Fruit fly (Drosophila melanogaster) Kc167 (cell line): Measurements from ENCODE around the gene klar.

Source experiments
- Myc ChIP-seq: fragments of >200 bp; optimal IDR thresholded peaks from 2 replicates; lab custom pipeline; 2017; ENCODE audit warnings: missing external identifiers
- h ChIP-seq: fragments of >200 bp; optimal IDR thresholded peaks from 3 replicates; lab custom pipeline; 2018; ENCODE audit warnings: missing external identifiers

- TF ChIP-seq Myc (lab: Kevin White, UChicago): no peak
- no peak for TF ChIP-seq h (lab: Kevin White, UChicago)
These were observed 69.2 kb downstream of the klar start for dm6 chr3L:471199-471598.
